Worm (Caenorhabditis elegans): Measurements from ENCODE around the gene nhr-189.

Gene nhr-189

DNA sequence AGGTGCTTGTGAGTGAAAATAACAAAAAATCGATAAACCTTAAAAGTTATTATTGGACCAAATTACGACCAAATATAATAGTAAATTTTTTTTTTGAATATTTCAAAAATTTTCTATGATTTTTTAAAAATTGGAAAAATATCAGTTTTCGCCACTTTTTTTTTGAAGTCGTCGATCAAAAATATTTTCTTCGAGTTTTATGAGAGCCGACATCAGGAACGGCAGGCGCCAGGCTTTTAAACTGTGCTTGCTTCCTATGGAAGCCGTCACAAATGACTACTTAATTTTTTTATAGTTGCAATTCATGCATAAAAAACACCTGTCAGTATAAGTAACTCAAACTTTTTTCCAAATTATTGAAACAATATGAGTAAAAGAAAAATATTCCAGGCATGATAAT lies 43.4 kb upstream of the nhr-189 start:
- TF ChIP-seq efl-1 (optimal IDR thresholded peaks at IDR 0.05), result no peak
- TF ChIP-seq efl-1 (GFP tag; optimal IDR thresholded peaks at IDR 0.05 in 1 of 2), result peak in 1 of 2 experiments; percentile 33
- no peak for TF ChIP-seq ama-1 (optimal IDR thresholded peaks at IDR 0.05)

DNA sequence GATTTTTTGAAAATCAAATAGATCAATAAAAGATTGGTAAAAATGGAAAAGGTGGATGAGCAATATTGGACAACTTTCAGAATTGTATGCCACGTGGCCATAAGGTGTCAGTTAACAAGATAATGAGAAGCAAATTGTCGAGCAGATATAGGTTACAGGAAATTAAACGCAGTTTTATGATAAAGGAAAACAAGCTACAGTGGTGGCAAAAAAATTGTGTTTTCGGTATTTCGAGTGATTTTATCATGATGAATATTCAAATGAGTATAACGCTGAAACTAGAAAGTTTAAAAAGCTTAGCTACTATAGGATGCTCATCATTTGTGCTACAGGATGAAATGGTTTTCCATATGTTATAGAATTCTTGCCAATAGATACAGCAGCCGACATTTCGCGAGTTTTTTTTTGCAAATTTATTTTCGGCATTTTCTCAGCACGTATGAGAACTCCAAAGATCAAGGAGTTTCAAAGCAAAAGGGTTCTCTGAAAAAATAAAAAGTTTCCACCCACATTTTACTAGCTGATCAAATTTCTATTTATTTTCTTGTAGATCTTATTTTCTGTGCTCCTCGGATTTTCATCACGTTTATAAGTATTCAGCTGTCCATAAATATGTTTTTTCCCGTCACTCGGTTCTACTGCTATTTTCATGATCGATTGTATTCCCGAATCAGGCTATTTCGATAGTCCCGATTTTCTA lies 42.6 kb upstream of the nhr-189 start, which contains the start of the genes str-229 and srh-190:
Gene str-229, minus strand, starts transcription at position 101 of the 700 bp plus-strand sequence.
Gene srh-190, plus strand, starts transcription at position 650 of the 700 bp plus-strand sequence.
- TF ChIP-seq egl-27 (tag; optimal IDR thresholded peaks at IDR 0.05) (no peak), sup-37 (GFP tag; optimal IDR thresholded peaks at IDR 0.05) (no peak), mep-1 (tag; optimal IDR thresholded peaks at IDR 0.05) (no peak), unc-130 (tag; optimal IDR thresholded peaks at IDR 0.05) (no peak)

DNA sequence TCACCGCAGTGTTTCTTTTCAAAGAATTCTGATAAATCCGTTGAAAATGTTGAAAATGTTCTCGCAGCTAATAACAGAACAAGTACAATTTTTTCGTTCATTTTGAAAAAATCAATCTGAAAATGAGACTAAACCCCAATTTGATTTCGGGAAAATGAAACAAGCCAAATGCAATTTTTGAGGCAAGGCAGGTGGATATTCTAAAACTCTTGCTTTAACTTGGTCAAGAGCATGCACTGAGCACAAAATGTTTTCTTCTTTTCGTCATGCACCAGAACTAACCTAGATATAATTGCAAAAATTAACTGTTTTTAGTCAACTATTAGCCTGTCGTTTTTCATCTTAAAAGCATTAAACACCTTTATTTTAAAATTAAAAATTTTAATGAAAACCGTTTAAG lies 40.1 kb upstream of the nhr-189 start, which contains the start of gene irld-22:
Gene irld-22, minus strand, starts transcription at position 101 of the 400 bp plus-strand sequence.
- TF ChIP-seq unc-98 (GFP tag; IDR thresholded peaks at IDR 0.05) (no peak), isw-1 (GFP tag; IDR thresholded peaks at IDR 0.05) (no peak), ceh-90 (tag; optimal IDR thresholded peaks at IDR 0.05) (no peak), nhr-76 (tag; optimal IDR thresholded peaks at IDR 0.05) (no peak), lin-35 (GFP tag; optimal IDR thresholded peaks at IDR 0.05) (no peak), ceh-88 (GFP tag; IDR thresholded peaks at IDR 0.05) (no peak), ama-1 (optimal IDR thresholded peaks at IDR 0.05) (no peak), nhr-47 (tag; optimal IDR thresholded peaks at IDR 0.05) (no peak), tlp-1 (tag; optimal IDR thresholded peaks at IDR 0.05) (no peak), hlh-4 (tag; optimal IDR thresholded peaks at IDR 0.05) (no peak), egl-27 (tag; optimal IDR thresholded peaks at IDR 0.05) (no peak), nhr-11 (tag; optimal IDR thresholded peaks at IDR 0.05) (no peak), blmp-1 (tag; optimal IDR thresholded peaks at IDR 0.05) (no peak), F16B12.6 (tag; optimal IDR thresholded peaks at IDR 0.05) (no peak), nhr-77 (tag; optimal IDR thresholded peaks at IDR 0.05) (no peak), nhr-28 (tag; optimal IDR thresholded peaks at IDR 0.05) (no peak), nhr-71 (tag; optimal IDR thresholded peaks at IDR 0.05) (no peak), snu-23 (GFP tag; optimal IDR thresholded peaks at IDR 0.05) (no peak)

DNA sequence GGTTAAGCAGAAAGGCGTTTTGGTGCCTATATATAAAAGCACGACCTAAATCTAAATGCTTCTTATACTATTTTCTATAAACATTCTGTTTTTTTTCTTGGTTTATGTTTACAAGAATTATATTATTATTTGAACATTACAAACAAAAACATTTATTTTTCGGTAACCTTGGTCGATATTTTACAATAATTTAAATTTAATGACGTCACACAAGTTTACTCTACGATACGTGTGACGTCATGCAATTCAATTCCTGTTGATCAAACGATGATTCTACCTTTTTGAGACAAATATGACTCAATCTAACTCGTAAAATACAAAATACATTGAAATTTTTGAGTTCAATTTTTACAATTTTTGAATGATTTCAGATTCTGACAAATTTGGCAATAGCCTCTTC lies 36.0 kb upstream of the nhr-189 start:
- TF ChIP-seq lin-14 (GFP tag; optimal IDR thresholded peaks at IDR 0.05) (no peak), efl-1 (optimal IDR thresholded peaks at IDR 0.05) (no peak), efl-1 (GFP tag; optimal IDR thresholded peaks at IDR 0.05 in 1 of 2) (no peak), sptf-1 (tag; optimal IDR thresholded peaks at IDR 0.05) (no peak), tbx-2 (tag; optimal IDR thresholded peaks at IDR 0.05) (no peak), F16B12.6 (tag; optimal IDR thresholded peaks at IDR 0.05) (no peak), nhr-11 (tag; optimal IDR thresholded peaks at IDR 0.05) (no peak), C34B4.2 (tag; optimal IDR thresholded peaks at IDR 0.05) (no peak), grh-1 (GFP tag; IDR thresholded peaks at IDR 0.05) (no peak), pqm-1 (tag; optimal IDR thresholded peaks at IDR 0.05) (no peak), lin-13 (GFP tag; optimal IDR thresholded peaks at IDR 0.05) (no peak), fos-1 (tag; optimal IDR thresholded peaks at IDR 0.05) (no peak), mab-9 (GFP tag; IDR thresholded peaks at IDR 0.05) (no peak), sup-37 (GFP tag; optimal IDR thresholded peaks at IDR 0.05) (no peak), Y116A8C.19 (tag; optimal IDR thresholded peaks at IDR 0.05; ENCODE audit: borderline replicate concordance) (no peak), aly-2 (tag; optimal IDR thresholded peaks at IDR 0.05) (no peak), nhr-28 (tag; optimal IDR thresholded peaks at IDR 0.05) (no peak), nhr-47 (tag; optimal IDR thresholded peaks at IDR 0.05) (no peak), dsc-1 (tag; optimal IDR thresholded peaks at IDR 0.05) (no peak), ceh-63 (GFP tag; optimal IDR thresholded peaks at IDR 0.05) (no peak), isw-1 (GFP tag; IDR thresholded peaks at IDR 0.05) (no peak)
